Worm (Caenorhabditis elegans): Measurements from ENCODE around the gene Y17G7B.21.

- TF ChIP-seq hlh-17 (GFP tag; optimal IDR thresholded peaks at IDR 0.05; ENCODE audit: borderline replicate concordance), result no peak
- TF ChIP-seq skn-1 (tag; optimal IDR thresholded peaks at IDR 0.05), result peak; percentile 59
- no peak for TF ChIP-seq unc-62 (GFP tag; optimal IDR thresholded peaks at IDR 0.05)
- no peak for TF ChIP-seq nhr-76 (tag; optimal IDR thresholded peaks at IDR 0.05)
- TF ChIP-seq pax-3 (tag; optimal IDR thresholded peaks at IDR 0.05), result no peak
- TF ChIP-seq xbp-1 (tag; optimal IDR thresholded peaks at IDR 0.05), result peak; percentile 70
- TF ChIP-seq egl-27 (tag; optimal IDR thresholded peaks at IDR 0.05), result no peak
- no peak for TF ChIP-seq nhr-12 (tag; optimal IDR thresholded peaks at IDR 0.05)
- peak; percentile 60 for TF ChIP-seq tbx-2 (tag; optimal IDR thresholded peaks at IDR 0.05)
- TF ChIP-seq ceh-82 (tag; optimal IDR thresholded peaks at IDR 0.05), result peak in 2 of 3 experiments; percentile 23 to 68
- TF ChIP-seq elt-3 (tag; optimal IDR thresholded peaks at IDR 0.05), result no peak
Observed at ce11 chrII:12006575-12007098, 29.2 kb upstream of the Y17G7B.21 start, which contains the start of gene mcm-2.

All from whole organism, L1 larva.